Worm (Caenorhabditis elegans) whole organism, young adult: ENCODE data around the gene Y69A2AR.32.
A peak's percentile ranks its signal among the peaks of the same experiment; 100 is the strongest.

ENCODE experiments used
- B0035.1 ChIP-seq: sonication (generic microtip); optimal IDR thresholded peaks from 2 replicates; lab custom pipeline; 2016; ENCODE audit warnings: missing genetic modification characterization, mild to moderate bottlenecking, missing compliant biosample characterization, missing genotype, missing genetic modification reagents
- B0336.3 ChIP-seq: fragments of 200-800 bp; sonication (Bioruptor generic); IDR thresholded peaks from 2 replicates; pipeline ENCODE4 v1.3.6; 2022; ENCODE audit warnings: missing genetic modification characterization, missing compliant biosample characterization
- D2030.7 ChIP-seq: fragments of 200-800 bp; sonication (Bioruptor generic); IDR thresholded peaks from 2 replicates; pipeline ENCODE4 v1.3.6; 2022; ENCODE audit warnings: missing genetic modification reagents, missing genetic modification characterization, missing compliant biosample characterization
- F33H1.4 ChIP-seq: fragments of 200-800 bp; sonication (Bioruptor generic); IDR thresholded peaks from 2 replicates; pipeline ENCODE4 v1.3.6; 2022; ENCODE audit warnings: missing genetic modification reagents, missing genetic modification characterization, missing compliant biosample characterization
- F49E8.2 ChIP-seq: sonication (generic microtip); optimal IDR thresholded peaks from 3 replicates; lab custom pipeline; 2017; ENCODE audit warnings: missing genetic modification characterization, mild to moderate bottlenecking, missing compliant biosample characterization, antibody characterized with exemption, moderate library complexity; ENCODE audit not compliant: insufficient read depth
- Y53F4B.3 ChIP-seq: fragments of 200-800 bp; sonication (Bioruptor generic); IDR thresholded peaks from 2 replicates; pipeline ENCODE4 v1.3.6; 2022; ENCODE audit warnings: missing genetic modification reagents, missing genetic modification characterization, missing compliant biosample characterization
- Y95B8A.8 ChIP-seq: fragments of 200-800 bp; sonication (Bioruptor generic); IDR thresholded peaks from 2 replicates; pipeline ENCODE4 v1.3.6; 2022; ENCODE audit warnings: missing genetic modification reagents, missing genetic modification characterization, missing compliant biosample characterization
- ZK185.1 ChIP-seq: sonication (generic microtip); optimal IDR thresholded peaks from 2 replicates; lab custom pipeline; 2016; ENCODE audit warnings: mild to moderate bottlenecking, missing genetic modification characterization, missing compliant biosample characterization; ENCODE audit not compliant: poor library complexity, severe bottlenecking
- athp-1 ChIP-seq: sonication (generic microtip); optimal IDR thresholded peaks from 2 replicates; lab custom pipeline; 2017; ENCODE audit warnings: mild to moderate bottlenecking, missing genetic modification characterization, missing compliant biosample characterization
- attf-3 ChIP-seq: fragments of 200-800 bp; sonication (Bioruptor generic); conservative IDR thresholded peaks from 2 replicates; pipeline ENCODE4 v1.3.6; 2022; ENCODE audit warnings: missing genetic modification reagents, missing genetic modification characterization, missing compliant biosample characterization
- attf-5 ChIP-seq: fragments of 200-800 bp; sonication (Bioruptor generic); optimal IDR thresholded peaks from 2 replicates; lab custom pipeline; 2018; ENCODE audit warnings: mild to moderate bottlenecking, missing genetic modification characterization, missing compliant biosample characterization
- ceh-27 ChIP-seq: fragments of 200-800 bp; sonication (Bioruptor generic); optimal IDR thresholded peaks from 2 replicates; lab custom pipeline; 2018; ENCODE audit warnings: mild to moderate bottlenecking, missing genetic modification characterization, moderate library complexity, missing compliant biosample characterization
- ceh-91 ChIP-seq: fragments of 200-800 bp; sonication (Bioruptor generic); IDR thresholded peaks from 2 replicates; pipeline ENCODE4 v1.3.6; 2022; ENCODE audit warnings: missing genetic modification reagents, missing genetic modification characterization, missing compliant biosample characterization
- chd-7 ChIP-seq: sonication (generic microtip); optimal IDR thresholded peaks from 2 replicates; lab custom pipeline; 2016; ENCODE audit warnings: mild to moderate bottlenecking, missing genetic modification characterization, moderate library complexity, missing compliant biosample characterization
- die-1 ChIP-seq: sonication (generic microtip); optimal IDR thresholded peaks from 2 replicates; lab custom pipeline; 2016; ENCODE audit warnings: missing genotype, mild to moderate bottlenecking, missing genetic modification characterization, missing compliant biosample characterization
- efl-1 ChIP-seq: fragments of 150-350 bp; optimal IDR thresholded peaks from 2 replicates; lab custom pipeline; 2014; ENCODE audit warnings: missing biosample characterization, missing genetic modification reagents, missing genetic modification characterization
- egl-44 ChIP-seq: fragments of 200-800 bp; sonication (Bioruptor generic); IDR thresholded peaks from 2 replicates; pipeline ENCODE4 v1.3.6; 2022; ENCODE audit warnings: missing genetic modification reagents, missing genetic modification characterization, missing compliant biosample characterization
- egrh-3 ChIP-seq: fragments of 200-800 bp; sonication (Bioruptor generic); IDR thresholded peaks from 2 replicates; pipeline ENCODE4 v1.3.6; 2022; ENCODE audit warnings: missing genetic modification reagents, missing genetic modification characterization, missing compliant biosample characterization
- hmg-20 ChIP-seq: fragments of 200-800 bp; sonication (Bioruptor generic); IDR thresholded peaks from 2 replicates; pipeline ENCODE4 v1.3.6; 2022; ENCODE audit warnings: missing genetic modification reagents, missing genetic modification characterization, missing compliant biosample characterization
- hsf-1 ChIP-seq: fragments of 200-800 bp; sonication (Bioruptor generic); IDR thresholded peaks from 2 replicates; pipeline ENCODE4 v1.3.6; 2022; ENCODE audit warnings: missing genetic modification reagents, missing genetic modification characterization, missing compliant biosample characterization
- let-607 ChIP-seq, 2 experiments: fragments of 200-800 bp in 1 of 2; sonication (Bioruptor generic) in 1 of 2; sonication (generic microtip) in 1 of 2; optimal IDR thresholded peaks; 2 replicates each; lab custom pipeline; 2016 to 2018; ENCODE audit warnings: mild to moderate bottlenecking in 2 of 2, missing compliant biosample characterization in 2 of 2, missing genetic modification characterization in 2 of 2, moderate library complexity in 2 of 2, missing genotype in 1 of 2
- lin-26 ChIP-seq: fragments of 200-800 bp; sonication (Bioruptor generic); IDR thresholded peaks from 2 replicates; pipeline ENCODE4 v1.3.6; 2022; ENCODE audit warnings: missing genetic modification reagents, missing genetic modification characterization, missing compliant biosample characterization
- lir-1 ChIP-seq: fragments of 200-800 bp; sonication (Bioruptor generic); conservative IDR thresholded peaks from 2 replicates; pipeline ENCODE4 v1.3.6; 2022; ENCODE audit warnings: missing genetic modification reagents, missing genetic modification characterization, missing compliant biosample characterization
- madf-6 ChIP-seq: fragments of 200-800 bp; sonication (Bioruptor generic); IDR thresholded peaks from 2 replicates; pipeline ENCODE4 v1.3.6; 2022; ENCODE audit warnings: missing genetic modification reagents, missing genetic modification characterization, missing compliant biosample characterization
- madf-8 ChIP-seq: fragments of 200-800 bp; sonication (Bioruptor generic); conservative IDR thresholded peaks from 2 replicates; pipeline ENCODE4 v1.3.6; 2022; ENCODE audit warnings: missing genetic modification reagents, missing genetic modification characterization, missing compliant biosample characterization
- mcd-1 ChIP-seq: fragments of 200-800 bp; sonication (Bioruptor generic); IDR thresholded peaks from 2 replicates; pipeline ENCODE4 v1.3.6; 2022; ENCODE audit warnings: missing genetic modification reagents, missing genetic modification characterization, missing compliant biosample characterization
- nhr-120 ChIP-seq: fragments of 200-800 bp; sonication (Bioruptor generic); IDR thresholded peaks from 2 replicates; pipeline ENCODE4 v1.3.6; 2022; ENCODE audit warnings: missing genetic modification characterization, missing compliant biosample characterization
- nhr-179 ChIP-seq: sonication (generic microtip); optimal IDR thresholded peaks from 2 replicates; lab custom pipeline; 2016; ENCODE audit warnings: mild to moderate bottlenecking, missing genetic modification characterization, missing compliant biosample characterization
- nhr-80 ChIP-seq: sonication (generic microtip); optimal IDR thresholded peaks from 2 replicates; lab custom pipeline; 2016; ENCODE audit warnings: missing genetic modification characterization, missing compliant biosample characterization
- pbrm-1 ChIP-seq: fragments of 200-800 bp; sonication (Bioruptor generic); IDR thresholded peaks from 2 replicates; pipeline ENCODE4 v1.3.6; 2022; ENCODE audit warnings: missing genetic modification reagents, missing genetic modification characterization, missing compliant biosample characterization
- rcor-1 ChIP-seq: fragments of 200-800 bp; sonication (Bioruptor generic); IDR thresholded peaks from 2 replicates; pipeline ENCODE4 v1.3.6; 2022; ENCODE audit warnings: missing genetic modification reagents, missing genetic modification characterization, missing compliant biosample characterization
- rpc-1 ChIP-seq, 2 experiments: fragments of 150-350 bp in 1 of 2; sonication (generic microtip) in 1 of 2; optimal IDR thresholded peaks; 2 replicates each; lab custom pipeline; 2014 to 2018; ENCODE audit warnings: missing biosample characterization in 1 of 2, missing genetic modification characterization in 1 of 2, missing genetic modification reagents in 1 of 2, missing genotype in 1 of 2
- sea-2 ChIP-seq: fragments of 200-800 bp; sonication (Bioruptor generic); IDR thresholded peaks from 2 replicates; pipeline ENCODE4 v1.3.6; 2022; ENCODE audit warnings: missing genetic modification characterization, missing compliant biosample characterization
- sptf-2 ChIP-seq: fragments of 200-800 bp; sonication (Bioruptor generic); optimal IDR thresholded peaks from 2 replicates; lab custom pipeline; 2018; ENCODE audit warnings: mild to moderate bottlenecking, missing genetic modification characterization, missing compliant biosample characterization
- tbp1 ChIP-seq: fragments of 200-800 bp; sonication (Bioruptor generic); optimal IDR thresholded peaks from 2 replicates; lab custom pipeline; 2018; ENCODE audit warnings: mild to moderate bottlenecking, missing genetic modification characterization, missing compliant biosample characterization
- tlf-1 ChIP-seq: fragments of 200-800 bp; sonication (Bioruptor generic); optimal IDR thresholded peaks from 2 replicates; lab custom pipeline; 2018; ENCODE audit warnings: mild to moderate bottlenecking, missing genetic modification characterization, missing compliant biosample characterization
- xnd-1 ChIP-seq: sonication (generic microtip); optimal IDR thresholded peaks from 2 replicates; lab custom pipeline; 2016; ENCODE audit warnings: missing genotype, missing genetic modification reagents, missing genetic modification characterization, missing compliant biosample characterization
- zfh-2 ChIP-seq: fragments of 200-800 bp; sonication (Bioruptor generic); conservative IDR thresholded peaks from 2 replicates; pipeline ENCODE4 v1.3.6; 2022; ENCODE audit warnings: missing genetic modification reagents, missing genetic modification characterization, missing compliant biosample characterization
- ztf-18 ChIP-seq: sonication (generic microtip); optimal IDR thresholded peaks from 2 replicates; lab custom pipeline; 2016; ENCODE audit warnings: missing genotype, mild to moderate bottlenecking, missing genetic modification characterization, missing compliant biosample characterization
- ztf-22 ChIP-seq: fragments of 200-800 bp; sonication (Bioruptor generic); optimal IDR thresholded peaks from 2 replicates; lab custom pipeline; 2018; ENCODE audit warnings: mild to moderate bottlenecking, missing genetic modification characterization, moderate library complexity, missing compliant biosample characterization

Y69A2AR.32 gene

DNA sequence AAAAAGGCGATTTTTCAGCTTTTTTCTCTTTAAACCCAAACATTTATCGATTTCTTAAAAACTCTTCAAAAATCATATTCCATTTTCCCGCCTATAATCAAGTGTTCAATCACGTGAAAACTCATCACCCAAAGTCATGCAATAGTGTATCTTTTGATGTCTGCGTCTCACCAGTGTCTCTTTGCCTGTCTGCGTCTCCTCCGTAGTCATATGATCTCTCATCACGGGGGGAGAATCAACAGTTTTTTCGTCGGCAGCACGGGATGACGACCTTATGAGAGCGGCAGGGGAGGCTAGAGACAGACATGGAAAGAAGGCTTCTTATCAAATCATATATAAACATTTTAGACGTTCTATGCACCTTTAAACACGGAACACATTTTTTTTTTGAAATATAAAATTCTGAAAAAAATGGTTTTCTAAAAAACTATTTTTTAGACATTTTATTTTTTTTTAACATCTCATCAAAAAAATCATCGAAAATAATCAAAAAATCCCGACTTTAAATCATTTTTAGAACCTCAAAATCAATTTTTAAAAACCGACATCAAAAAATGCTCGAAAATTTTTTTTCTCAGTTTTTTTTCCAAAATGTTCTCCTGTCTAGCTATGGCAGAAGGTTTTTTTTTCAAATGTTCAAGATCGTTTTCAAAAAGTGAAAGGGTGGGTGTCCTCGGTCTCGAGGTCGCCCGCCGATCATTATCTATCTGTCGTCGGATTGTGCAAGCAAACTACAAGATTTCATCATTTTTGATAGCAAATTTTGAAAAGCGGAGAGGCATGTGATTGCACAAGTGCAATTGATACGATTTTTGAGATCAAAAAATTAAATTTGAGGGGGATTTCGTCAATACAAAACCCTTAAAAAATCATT lies 8.0 kb upstream of the Y69A2AR.32 start (continued):
- peak; percentile 88 for TF ChIP-seq lin-26
- peak; percentile 60; the same call in 1 of the 2 replicates for TF ChIP-seq madf-6 (GFP tag; lab: Robert Waterston, UW)
- TF ChIP-seq Y53F4B.3 (GFP tag; lab: Robert Waterston, UW) = no peak
- no peak for TF ChIP-seq F49E8.2 (tag; lab: Kevin White, UChicago)
- TF ChIP-seq hmg-20 (GFP tag; lab: Robert Waterston, UW) = peak; percentile 67; the same call in 1 of the 2 replicates
- TF ChIP-seq attf-3 (GFP tag; lab: Robert Waterston, UW) = peak; percentile 63

DNA sequence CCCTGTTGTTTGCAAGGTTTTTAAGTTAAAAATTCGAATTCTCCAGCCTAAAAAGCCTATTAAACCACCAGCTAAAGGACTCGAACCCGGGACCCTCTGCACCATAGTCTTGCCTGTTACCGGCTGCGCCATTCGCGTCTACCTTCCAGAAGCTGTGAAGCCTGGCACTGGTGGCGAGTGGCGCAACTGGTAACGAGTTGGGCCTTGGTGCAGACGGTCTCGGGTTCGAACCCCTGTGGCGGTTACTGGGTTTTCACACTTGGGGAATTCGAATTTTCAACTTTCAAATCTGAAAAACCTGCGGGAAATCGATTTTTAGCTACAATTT lies 7.4 kb upstream of the Y69A2AR.32 start:
- TF ChIP-seq Y95B8A.8 = 0 out of 2 replicates have a peak, but pooled peaks have one; percentile 17
- peak; percentile 11; the same call in 1 of the 2 replicates for TF ChIP-seq sea-2 (GFP tag; lab: Robert Waterston, UW)
- TF ChIP-seq egl-44 (GFP tag; lab: Robert Waterston, UW) = 0 out of 2 replicates have a peak, but pooled peaks have one; percentile 14
- TF ChIP-seq ceh-27 (GFP tag; lab: Kevin White, UChicago) = no peak
- 0 out of 2 replicates have a peak, but pooled peaks have one; percentile 8 for TF ChIP-seq madf-8 (GFP tag; lab: Robert Waterston, UW)
- TF ChIP-seq die-1 (tag; lab: Kevin White, UChicago) = no peak
- peak; percentile 39 for TF ChIP-seq F33H1.4 (GFP tag; lab: Robert Waterston, UW)
- peak; percentile 77 for TF ChIP-seq chd-7 (tag; lab: Kevin White, UChicago)
- no peak for TF ChIP-seq rpc-1 (optimal IDR thresholded peaks at IDR 0.05; lab: Kevin White, UChicago)
- TF ChIP-seq rpc-1 (tag; optimal IDR thresholded peaks at IDR 0.05; lab: Kevin White, UChicago) = peak; percentile 24
- TF ChIP-seq efl-1 (GFP tag; lab: Kevin White, UChicago) = no peak
- TF ChIP-seq madf-6 (GFP tag; lab: Robert Waterston, UW) = no peak; the same call in 1 of the 2 replicates
- peak; percentile 32 for TF ChIP-seq sptf-2 (GFP tag; lab: Kevin White, UChicago)
- peak; percentile 21 for TF ChIP-seq athp-1 (tag; lab: Kevin White, UChicago)
- TF ChIP-seq attf-3 (GFP tag; lab: Robert Waterston, UW) = peak; percentile 49; the same call in 1 of the 2 replicates
- peak; percentile 45; the same call in 1 of the 2 replicates for TF ChIP-seq egrh-3 (GFP tag; lab: Robert Waterston, UW)
- TF ChIP-seq pbrm-1 (GFP tag; lab: Robert Waterston, UW) = peak; percentile 51; the same call in 1 of the 2 replicates
- TF ChIP-seq mcd-1 (GFP tag; lab: Robert Waterston, UW) = peak; percentile 46; the same call in 1 of the 2 replicates
- TF ChIP-seq nhr-120 (GFP tag; lab: Robert Waterston, UW) = peak; percentile 78; the same call in 1 of the 2 replicates
- peak; percentile 47 for TF ChIP-seq tbp1 (GFP tag; lab: Kevin White, UChicago)
- no peak for TF ChIP-seq ZK185.1 (tag; lab: Kevin White, UChicago)
- TF ChIP-seq hsf-1 (GFP tag; lab: Robert Waterston, UW) = 0 out of 2 replicates have a peak, but pooled peaks have one; percentile 23
- TF ChIP-seq D2030.7 (GFP tag; lab: Robert Waterston, UW) = peak; percentile 51; the same call in 1 of the 2 replicates
- TF ChIP-seq let-607 (tag; optimal IDR thresholded peaks at IDR 0.05; lab: Kevin White, UChicago) = peak in 1 of 2 experiments; percentile 11
- no peak for TF ChIP-seq ztf-22 (GFP tag; lab: Kevin White, UChicago)
- TF ChIP-seq zfh-2 (GFP tag; lab: Robert Waterston, UW) = peak; percentile 84
- no peak for TF ChIP-seq ztf-18 (tag; lab: Kevin White, UChicago)

DNA sequence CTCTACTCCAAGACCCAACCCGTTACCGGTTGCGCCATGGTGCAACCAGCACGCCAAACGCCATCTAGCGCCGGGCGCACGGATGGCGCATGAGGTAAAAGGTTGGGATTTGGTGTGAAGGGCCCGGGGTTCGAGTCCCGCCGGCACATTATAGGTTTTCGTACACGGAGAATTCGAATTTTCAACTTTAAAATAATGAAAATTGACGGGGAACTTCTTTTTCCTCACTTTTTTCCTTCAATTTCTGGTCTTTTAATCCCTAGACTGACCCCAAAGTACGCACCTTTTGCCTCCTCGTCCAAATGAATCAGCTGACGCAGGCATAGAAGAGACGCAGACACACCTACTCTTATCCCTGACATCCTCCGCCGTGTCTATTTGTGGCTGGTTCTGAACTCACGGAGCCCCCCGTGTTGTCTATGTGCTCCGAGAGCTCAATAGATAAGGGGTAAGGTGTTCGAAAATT lies 6.6 kb upstream of the Y69A2AR.32 start:
- TF ChIP-seq ceh-91 (peak; percentile 46; the same call in 1 of the 2 replicates), D2030.7 (GFP tag; lab: Robert Waterston, UW) (peak; percentile 50), rcor-1 (GFP tag; lab: Robert Waterston, UW) (peak; percentile 15; the same call in 1 of the 2 replicates), nhr-80 (tag; lab: Kevin White, UChicago) (no peak), B0336.3 (no peak), athp-1 (tag; lab: Kevin White, UChicago) (no peak), nhr-179 (tag; lab: Kevin White, UChicago) (no peak), lin-26 (peak; percentile 83), B0035.1 (tag; lab: Kevin White, UChicago) (no peak), lir-1 (GFP tag; lab: Robert Waterston, UW) (no peak), egrh-3 (GFP tag; lab: Robert Waterston, UW) (peak; percentile 58; the same call in 1 of the 2 replicates), Y95B8A.8 (0 out of 2 replicates have a peak, but pooled peaks have one; percentile 16), nhr-120 (GFP tag; lab: Robert Waterston, UW) (no peak), pbrm-1 (GFP tag; lab: Robert Waterston, UW) (peak; percentile 69), attf-5 (GFP tag; lab: Kevin White, UChicago) (no peak), xnd-1 (tag; lab: Kevin White, UChicago) (no peak), tlf-1 (GFP tag; lab: Kevin White, UChicago) (no peak), F33H1.4 (GFP tag; lab: Robert Waterston, UW) (peak; percentile 34; the same call in 1 of the 2 replicates), zfh-2 (GFP tag; lab: Robert Waterston, UW) (peak; percentile 77)
